Fruit fly (Drosophila melanogaster): Measurements from ENCODE around the gene Lip1.

Gene Lip1

DNA sequence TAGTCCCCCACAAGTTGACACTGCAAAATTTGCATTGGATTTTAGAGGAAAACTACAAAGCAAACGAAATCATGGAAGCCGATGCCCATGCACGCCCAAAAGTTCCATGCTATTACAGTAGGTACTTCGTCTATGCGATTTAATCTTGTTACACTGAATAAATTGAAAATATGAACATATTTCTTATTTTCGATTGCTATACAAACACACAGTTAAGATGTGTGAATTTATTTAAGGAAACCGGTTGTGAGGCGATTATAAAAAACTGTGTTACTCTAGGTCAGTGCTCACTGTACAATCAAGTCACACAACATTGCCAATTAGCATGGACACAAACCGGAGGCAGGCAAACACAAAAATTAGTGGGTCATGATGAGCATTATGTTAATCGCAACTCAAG lies 35.7 kb downstream of the Lip1 start (continued):
- TF ChIP-seq NFAT (GFP tag; IDR thresholded peaks at IDR 0.05) (peak; percentile 78), CG13123 (GFP tag; optimal IDR thresholded peaks at IDR 0.05) (peak; percentile 25), CG7271 (tag; optimal IDR thresholded peaks at IDR 0.05) (peak; percentile 12), CG34376 (GFP tag; optimal IDR thresholded peaks at IDR 0.05) (no peak), tio (GFP tag; optimal IDR thresholded peaks at IDR 0.05) (peak; percentile 69), CG3065 (GFP tag; optimal IDR thresholded peaks at IDR 0.05) (peak; percentile 23), CG8765 (GFP tag; IDR thresholded peaks at IDR 0.05) (peak; percentile 47; the same call in 1 of the 2 replicates), aop (GFP tag; IDR thresholded peaks at IDR 0.05) (0 out of 2 replicates have a peak, but pooled peaks have one; percentile 7), hbn (GFP tag; IDR thresholded peaks at IDR 0.05; ENCODE audit: partially characterized antibody) (no peak), NfI (GFP tag; optimal IDR thresholded peaks at IDR 0.05) (peak; percentile 77), Kr (GFP tag; optimal IDR thresholded peaks at IDR 0.05) (no peak), fu2 (GFP tag; optimal IDR thresholded peaks at IDR 0.05) (peak; percentile 58), CG12659 (GFP tag; optimal IDR thresholded peaks at IDR 0.05) (peak; percentile 75), CG3847 (GFP tag; IDR thresholded peaks at IDR 0.05) (peak; percentile 75), CG8478 (optimal IDR thresholded peaks at IDR 0.05) (no peak), lab (GFP tag; optimal IDR thresholded peaks at IDR 0.05) (peak; percentile 80), CG14710 (tag; optimal IDR thresholded peaks at IDR 0.05) (no peak), Asciz (GFP tag; optimal IDR thresholded peaks at IDR 0.05) (peak; percentile 62), Antp (GFP tag; optimal IDR thresholded peaks at IDR 0.05) (peak; percentile 82), vnd (GFP tag; IDR thresholded peaks at IDR 0.05; ENCODE audit: partially characterized antibody) (no peak), CG4617 (GFP tag; optimal IDR thresholded peaks at IDR 0.05; ENCODE audit: borderline replicate concordance) (peak; percentile 31), Lim3 (GFP tag; IDR thresholded peaks at IDR 0.05) (0 out of 2 replicates have a peak, but pooled peaks have one; percentile 27), rib (GFP tag; IDR thresholded peaks at IDR 0.05) (peak; percentile 47), CG10147 (GFP tag; optimal IDR thresholded peaks at IDR 0.05) (peak; percentile 23), dpn (GFP tag; optimal IDR thresholded peaks at IDR 0.05) (peak; percentile 70 to 88), tll (GFP tag; optimal IDR thresholded peaks at IDR 0.05) (no peak), slp2 (GFP tag; optimal IDR thresholded peaks at IDR 0.05) (peak; percentile 58), lmd (GFP tag; IDR thresholded peaks at IDR 0.05) (peak; percentile 90), Atf3 (GFP tag; optimal IDR thresholded peaks at IDR 0.05) (peak; percentile 67), CG10267 (tag; optimal IDR thresholded peaks at IDR 0.05) (peak; percentile 55), Sry-β (GFP tag; optimal IDR thresholded peaks at IDR 0.05) (no peak), gt (GFP tag; IDR thresholded peaks at IDR 0.05) (no peak), twi (tag; optimal IDR thresholded peaks at IDR 0.05) (no peak), CG10543 (GFP tag; optimal IDR thresholded peaks at IDR 0.05) (no peak), CG1233 (GFP tag; optimal IDR thresholded peaks at IDR 0.05) (peak; percentile 60), CG15269 (tag; optimal IDR thresholded peaks at IDR 0.05) (peak; percentile 88), CG1602 (GFP tag; optimal IDR thresholded peaks at IDR 0.05) (peak; percentile 55), jumu (GFP tag; optimal IDR thresholded peaks at IDR 0.05) (peak; percentile 64), CG13894 (tag; optimal IDR thresholded peaks at IDR 0.05) (no peak), D19A (tag; optimal IDR thresholded peaks at IDR 0.05) (no peak), Ets65A (GFP tag) (peak; percentile 94), CG11560 (tag; IDR thresholded peaks at IDR 0.05) (peak; percentile 54; the same call in 1 of the 3 replicates), CG1603 (tag; optimal IDR thresholded peaks at IDR 0.05) (peak; percentile 81), gsb (GFP tag; IDR thresholded peaks at IDR 0.05) (peak; percentile 79), mam (GFP tag; optimal IDR thresholded peaks at IDR 0.05) (peak; percentile 79), Fer3 (tag; optimal IDR thresholded peaks at IDR 0.05) (peak; percentile 77), CG2129 (GFP tag; IDR thresholded peaks at IDR 0.05; ENCODE audit: partially characterized antibody) (no peak), CG31365 (tag; optimal IDR thresholded peaks at IDR 0.05) (no peak), Fer1 (GFP tag; optimal IDR thresholded peaks at IDR 0.05) (peak; percentile 75), H2.0 (GFP tag; IDR thresholded peaks at IDR 0.05) (peak; percentile 90)
